Worm (Caenorhabditis elegans) whole organism, L2 larva: ENCODE data around the gene elks-1.
"Not testable (repeated sequence)": the region's sequence is repeated elsewhere in the genome, so short reads cannot be mapped to it uniquely, and the experiment has no call there.

ENCODE experiments used
- C34F6.9 ChIP-seq: fragments of 150-350 bp; optimal IDR thresholded peaks from 2 replicates; lab custom pipeline; 2014; ENCODE audit warnings: missing biosample characterization, missing genetic modification characterization
- F13H6.1 ChIP-seq: sonication (generic microtip); optimal IDR thresholded peaks from 2 replicates; lab custom pipeline; 2016; ENCODE audit warnings: missing genetic modification characterization, missing compliant biosample characterization
- R02D3.7 ChIP-seq: fragments of 150-350 bp; optimal IDR thresholded peaks from 2 replicates; lab custom pipeline; 2014; ENCODE audit warnings: missing biosample characterization, missing genetic modification characterization
- Y55F3AM.14 ChIP-seq: fragments of 200-800 bp; sonication (Bioruptor generic); optimal IDR thresholded peaks from 2 replicates; lab custom pipeline; 2018; ENCODE audit warnings: mild to moderate bottlenecking, missing genetic modification characterization, missing compliant biosample characterization
- ZK546.5 ChIP-seq: sonication (generic microtip); optimal IDR thresholded peaks from 2 replicates; lab custom pipeline; 2017; ENCODE audit warnings: missing biosample characterization, missing genetic modification characterization
- alr-1 ChIP-seq: fragments of 150-350 bp; optimal IDR thresholded peaks from 2 replicates; lab custom pipeline; 2014; ENCODE audit warnings: missing biosample characterization, missing genetic modification characterization
- aly-2 ChIP-seq: fragments of 150-350 bp; optimal IDR thresholded peaks from 2 replicates; lab custom pipeline; 2014; ENCODE audit warnings: missing biosample characterization, missing genetic modification characterization
- ama-1 ChIP-seq: fragments of 150-350 bp; optimal IDR thresholded peaks from 2 replicates; lab custom pipeline; 2018; ENCODE audit warnings: inconsistent platforms
- blmp-1 ChIP-seq: sonication (generic microtip); optimal IDR thresholded peaks from 2 replicates; lab custom pipeline; 2017; ENCODE audit warnings: missing genetic modification characterization, mild to moderate bottlenecking, missing compliant biosample characterization, antibody characterized with exemption, moderate library complexity; ENCODE audit not compliant: insufficient read depth
- ceh-16 ChIP-seq: fragments of 150-350 bp; optimal IDR thresholded peaks from 2 replicates; lab custom pipeline; 2014; ENCODE audit warnings: missing biosample characterization, missing genetic modification characterization
- ceh-82 ChIP-seq: fragments of 150-350 bp; optimal IDR thresholded peaks from 2 replicates; lab custom pipeline; 2014; ENCODE audit warnings: missing biosample characterization, missing genetic modification characterization
- crh-2 ChIP-seq: sonication (generic microtip); optimal IDR thresholded peaks from 2 replicates; lab custom pipeline; 2017; ENCODE audit warnings: missing biosample characterization, missing genetic modification characterization
- dmd-4 ChIP-seq: sonication (generic microtip); optimal IDR thresholded peaks from 2 replicates; lab custom pipeline; 2017; ENCODE audit warnings: missing biosample characterization, missing genetic modification characterization
- egl-27 ChIP-seq: sonication (generic microtip); optimal IDR thresholded peaks from 3 replicates; lab custom pipeline; 2017; ENCODE audit warnings: missing biosample characterization, missing genetic modification reagents, missing genetic modification characterization
- elt-1 ChIP-seq: fragments of 150-350 bp; optimal IDR thresholded peaks from 2 replicates; lab custom pipeline; 2014; ENCODE audit warnings: missing biosample characterization, missing genetic modification characterization
- elt-3 ChIP-seq: sonication (generic microtip); optimal IDR thresholded peaks from 2 replicates; lab custom pipeline; 2017; ENCODE audit warnings: missing biosample characterization, missing genetic modification characterization
- fos-1 ChIP-seq: fragments of 150-350 bp; optimal IDR thresholded peaks from 2 replicates; lab custom pipeline; 2014; ENCODE audit warnings: missing biosample characterization, missing genetic modification characterization
- gmeb-1 ChIP-seq: fragments of 150-350 bp; optimal IDR thresholded peaks from 2 replicates; lab custom pipeline; 2014; ENCODE audit warnings: missing biosample characterization, missing genetic modification characterization
- lin-11 ChIP-seq: fragments of 150-350 bp; sonication (generic microtip); optimal IDR thresholded peaks from 2 replicates; lab custom pipeline; 2014; ENCODE audit warnings: missing biosample characterization, missing genetic modification characterization, inconsistent platforms, mixed read lengths
- lin-13 ChIP-seq: fragments of 150-350 bp; optimal IDR thresholded peaks from 2 replicates; lab custom pipeline; 2014; ENCODE audit warnings: missing biosample characterization, missing genetic modification reagents, missing genetic modification characterization
- lin-39 ChIP-seq: fragments of 150-350 bp; optimal IDR thresholded peaks from 2 replicates; lab custom pipeline; 2014; ENCODE audit warnings: missing biosample characterization, missing genetic modification reagents, missing genetic modification characterization
- lsy-2 ChIP-seq, 2 experiments: fragments of 150-350 bp in 1 of 2; sonication (generic microtip) in 1 of 2; optimal IDR thresholded peaks; 2 replicates each; lab custom pipeline; 2014 to 2017; ENCODE audit warnings: missing biosample characterization in 2 of 2, missing genetic modification characterization in 2 of 2
- mab-5 ChIP-seq: fragments of 150-350 bp; optimal IDR thresholded peaks from 2 replicates; lab custom pipeline; 2014; ENCODE audit warnings: missing biosample characterization, missing genetic modification characterization
- mbf-1 ChIP-seq: sonication (generic microtip); optimal IDR thresholded peaks from 2 replicates; lab custom pipeline; 2017; ENCODE audit warnings: missing biosample characterization, missing genetic modification characterization
- mdl-1 ChIP-seq, 2 experiments: fragments of 150-350 bp in 1 of 2; sonication (generic microtip) in 1 of 2; optimal IDR thresholded peaks; 2 replicates each; lab custom pipeline; 2017; ENCODE audit warnings: missing biosample characterization in 2 of 2, missing genetic modification characterization in 2 of 2
- nhr-10 ChIP-seq: sonication (generic microtip); optimal IDR thresholded peaks from 2 replicates; lab custom pipeline; 2017; ENCODE audit warnings: missing biosample characterization, missing genetic modification characterization
- nhr-11 ChIP-seq: fragments of 150-350 bp; optimal IDR thresholded peaks from 2 replicates; lab custom pipeline; 2014; ENCODE audit warnings: missing biosample characterization, missing genetic modification characterization
- nhr-12 ChIP-seq: fragments of 150-350 bp; optimal IDR thresholded peaks from 2 replicates; lab custom pipeline; 2014; ENCODE audit warnings: missing biosample characterization, missing genetic modification characterization
- nhr-129 ChIP-seq: fragments of 150-350 bp; optimal IDR thresholded peaks from 2 replicates; lab custom pipeline; 2014; ENCODE audit warnings: missing biosample characterization, missing genetic modification characterization
- nhr-21 ChIP-seq: fragments of 150-350 bp; optimal IDR thresholded peaks from 2 replicates; lab custom pipeline; 2014; ENCODE audit warnings: missing biosample characterization, missing genetic modification characterization
- nhr-23 ChIP-seq: fragments of 150-350 bp; optimal IDR thresholded peaks from 2 replicates; lab custom pipeline; 2014; ENCODE audit warnings: missing biosample characterization, missing genetic modification reagents, missing genetic modification characterization
- nhr-237 ChIP-seq: fragments of 150-350 bp; optimal IDR thresholded peaks from 2 replicates; lab custom pipeline; 2014; ENCODE audit warnings: missing biosample characterization, missing genetic modification characterization
- nhr-25 ChIP-seq: fragments of 150-350 bp; sonication (generic microtip); optimal IDR thresholded peaks from 3 replicates; lab custom pipeline; 2014; ENCODE audit warnings: missing biosample characterization, missing genetic modification characterization
- nhr-6 ChIP-seq: fragments of 150-350 bp; optimal IDR thresholded peaks from 2 replicates; lab custom pipeline; 2014; ENCODE audit warnings: missing biosample characterization, missing genetic modification characterization
- nhr-77 ChIP-seq: fragments of 150-350 bp; optimal IDR thresholded peaks from 2 replicates; lab custom pipeline; 2014; ENCODE audit warnings: missing biosample characterization, missing genetic modification characterization
- peb-1 ChIP-seq: fragments of 150-350 bp; optimal IDR thresholded peaks from 2 replicates; lab custom pipeline; 2014; ENCODE audit warnings: missing biosample characterization, missing genetic modification characterization
- sem-4 ChIP-seq: fragments of 150-350 bp; optimal IDR thresholded peaks from 2 replicates; lab custom pipeline; 2014; ENCODE audit warnings: missing biosample characterization, missing genetic modification reagents, missing genetic modification characterization
- skn-1 ChIP-seq: sonication (generic microtip); optimal IDR thresholded peaks from 2 replicates; lab custom pipeline; 2017; ENCODE audit warnings: missing biosample characterization, missing genetic modification characterization
- sma-3 ChIP-seq: sonication (generic microtip); optimal IDR thresholded peaks from 2 replicates; lab custom pipeline; 2016; ENCODE audit warnings: missing genetic modification reagents, missing genetic modification characterization, missing compliant biosample characterization
- sma-9 ChIP-seq, 2 experiments: fragments of 150-350 bp in 1 of 2; sonication (generic microtip) in 1 of 2; optimal IDR thresholded peaks; 2 replicates each; lab custom pipeline; 2014 to 2016; ENCODE audit warnings: missing genetic modification characterization in 2 of 2, mild to moderate bottlenecking in 1 of 2, missing biosample characterization in 1 of 2, missing compliant biosample characterization in 1 of 2, missing genetic modification reagents in 1 of 2, moderate library complexity in 1 of 2
- snpc-4 ChIP-seq: fragments of 150-350 bp; optimal IDR thresholded peaks from 2 replicates; lab custom pipeline; 2014; ENCODE audit warnings: missing biosample characterization, missing genetic modification characterization
- unc-39 ChIP-seq: fragments of 150-350 bp; optimal IDR thresholded peaks from 2 replicates; lab custom pipeline; 2014; ENCODE audit warnings: missing biosample characterization, missing genetic modification characterization
- unc-55 ChIP-seq: fragments of 150-350 bp; sonication (generic microtip); optimal IDR thresholded peaks from 3 replicates; lab custom pipeline; 2014; ENCODE audit warnings: missing biosample characterization, missing genetic modification reagents, missing genetic modification characterization
- unc-62 ChIP-seq: fragments of 150-350 bp; optimal IDR thresholded peaks from 2 replicates; lab custom pipeline; 2014; ENCODE audit warnings: missing biosample characterization, missing genetic modification reagents, missing genetic modification characterization
- zag-1 ChIP-seq: fragments of 150-350 bp; optimal IDR thresholded peaks from 2 replicates; lab custom pipeline; 2014; ENCODE audit warnings: missing biosample characterization, missing genetic modification characterization
- ztf-1 ChIP-seq: fragments of 200-800 bp; sonication (Bioruptor generic); conservative IDR thresholded peaks from 2 replicates; pipeline ENCODE4 v1.3.6; 2022; ENCODE audit warnings: missing genetic modification characterization, missing compliant biosample characterization
- ztf-11 ChIP-seq: sonication (generic microtip); optimal IDR thresholded peaks from 2 replicates; lab custom pipeline; 2017; ENCODE audit warnings: missing biosample characterization, missing genetic modification characterization
- ztf-4 ChIP-seq: fragments of 150-350 bp; optimal IDR thresholded peaks from 2 replicates; lab custom pipeline; 2014; ENCODE audit warnings: missing biosample characterization, missing genetic modification characterization

elks-1 gene

ce11 chrIV:3313311-3313710 lies 36.5 kb downstream of the elks-1 start:
- TF ChIP-seq nhr-129 (tag; lab: Kevin White, UChicago) (peak; percentile 16), sma-3 (peak; percentile 67), lin-13 (GFP tag; lab: Kevin White, UChicago) (peak; percentile 36), lsy-2 (tag; optimal IDR thresholded peaks at IDR 0.05; lab: Kevin White, UChicago) (peak; percentile 83 to 94), sma-9 (GFP tag; optimal IDR thresholded peaks at IDR 0.05; lab: Kevin White, UChicago) (peak; percentile 48), fos-1 (peak; percentile 6), nhr-21 (tag; lab: Kevin White, UChicago) (peak; percentile 34), gmeb-1 (tag; lab: Kevin White, UChicago) (peak; percentile 30), F13H6.1 (tag; lab: Kevin White, UChicago) (peak; percentile 46), crh-2 (tag; lab: Kevin White, UChicago) (peak; percentile 41), nhr-25 (peak; percentile 62)
- not testable (repeated sequence) for TF ChIP-seq sma-9 (tag; optimal IDR thresholded peaks at IDR 0.05; lab: Kevin White, UChicago)

DNA sequence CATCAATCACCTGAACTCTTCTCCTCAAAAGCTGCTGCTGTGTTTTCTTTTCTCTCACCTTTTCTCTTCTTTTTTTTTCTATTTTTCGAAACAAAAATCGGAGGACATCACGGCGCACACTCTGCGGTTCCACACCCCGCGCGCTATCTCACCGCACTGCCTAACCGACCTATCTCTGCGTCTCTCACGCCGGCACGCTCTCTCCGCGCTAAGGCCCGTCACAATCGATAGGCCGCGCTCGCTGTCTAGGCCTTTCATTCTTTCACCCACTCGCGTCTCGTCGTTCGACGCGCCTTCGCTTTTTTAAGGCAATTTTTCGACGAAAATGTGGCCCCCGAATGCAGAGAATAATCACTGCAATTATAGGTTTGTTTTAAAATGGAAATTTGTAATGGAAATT lies 38.6 kb downstream of the elks-1 start, which contains the start of gene zip-11:
TSS of gene zip-11 (plus strand) at position 34 of the 400 bp plus-strand sequence.
- TF ChIP-seq ceh-16 (tag; lab: Kevin White, UChicago) (no peak), ztf-1 (GFP tag; lab: Robert Waterston, UW) (no peak), mdl-1 (tag; optimal IDR thresholded peaks at IDR 0.05; lab: Kevin White, UChicago) (peak in 1 of 2 experiments; percentile 63), unc-39 (tag; lab: Kevin White, UChicago) (no peak), dmd-4 (no peak), lin-11 (tag; lab: Kevin White, UChicago) (no peak), unc-55 (GFP tag; lab: Kevin White, UChicago) (peak; percentile 63), ama-1 (lab: Kevin White, UChicago) (no peak), nhr-12 (tag; lab: Kevin White, UChicago) (no peak), lin-13 (GFP tag; lab: Kevin White, UChicago) (peak; percentile 44), sma-3 (peak; percentile 78), mab-5 (peak; percentile 32), ZK546.5 (no peak), crh-2 (tag; lab: Kevin White, UChicago) (peak; percentile 13), elt-1 (tag; lab: Kevin White, UChicago) (no peak), egl-27 (tag; lab: Kevin White, UChicago) (no peak), ztf-11 (no peak), nhr-129 (tag; lab: Kevin White, UChicago) (peak; percentile 32), alr-1 (tag; lab: Kevin White, UChicago) (no peak), nhr-11 (tag; lab: Kevin White, UChicago) (no peak), F13H6.1 (tag; lab: Kevin White, UChicago) (peak; percentile 64), nhr-25 (peak; percentile 54), nhr-6 (tag; lab: Kevin White, UChicago) (no peak), sma-9 (GFP tag; optimal IDR thresholded peaks at IDR 0.05; lab: Kevin White, UChicago) (peak; percentile 43), sma-9 (tag; optimal IDR thresholded peaks at IDR 0.05; lab: Kevin White, UChicago) (no peak), R02D3.7 (tag; lab: Kevin White, UChicago) (no peak), skn-1 (tag; lab: Kevin White, UChicago) (no peak), nhr-237 (tag; lab: Kevin White, UChicago) (no peak), ceh-82 (tag; lab: Kevin White, UChicago) (no peak), mbf-1 (no peak), gmeb-1 (tag; lab: Kevin White, UChicago) (peak; percentile 64), nhr-10 (tag; lab: Kevin White, UChicago) (no peak), elt-3 (tag; lab: Kevin White, UChicago) (no peak), peb-1 (tag; lab: Kevin White, UChicago) (no peak), lin-39 (tag; lab: Kevin White, UChicago) (no peak), nhr-77 (tag; lab: Kevin White, UChicago) (no peak), nhr-23 (tag; lab: Kevin White, UChicago) (no peak), blmp-1 (peak; percentile 18), lsy-2 (tag; optimal IDR thresholded peaks at IDR 0.05; lab: Kevin White, UChicago) (peak; percentile 51 to 77), fos-1 (peak; percentile 21), Y55F3AM.14 (no peak), snpc-4 (tag; lab: Kevin White, UChicago) (no peak), aly-2 (tag; lab: Kevin White, UChicago) (no peak), sem-4 (no peak), unc-62 (GFP tag; lab: Kevin White, UChicago) (no peak), zag-1 (tag; lab: Kevin White, UChicago) (no peak), ztf-4 (tag; lab: Kevin White, UChicago) (no peak), nhr-21 (tag; lab: Kevin White, UChicago) (peak; percentile 58), C34F6.9 (tag; lab: Kevin White, UChicago) (peak; percentile 69)
- TF ChIP-seq, all 48 proteins: peak for 16
